Worm (Caenorhabditis elegans) whole organism, midembryonic: ENCODE results near the gene aex-4.

ENCODE experiments used
- T22C8.4 ChIP-seq: fragments of 200-800 bp; sonication (Bioruptor generic); IDR thresholded peaks from 2 replicates; pipeline ENCODE4 v1.3.6; 2022; ENCODE audit warnings: missing genetic modification characterization, missing compliant biosample characterization
- flt-1 ChIP-seq: fragments of 200-800 bp; sonication (Bioruptor generic); IDR thresholded peaks from 2 replicates; pipeline ENCODE4 v1.3.6; 2022; ENCODE audit warnings: missing genetic modification characterization, missing compliant biosample characterization
- klf-2 ChIP-seq: fragments of 200-800 bp; sonication (Bioruptor generic); conservative IDR thresholded peaks from 2 replicates; pipeline ENCODE4 v1.3.6; 2022; ENCODE audit warnings: missing genetic modification reagents, missing genetic modification characterization, missing compliant biosample characterization

ce11 chrX:3759820-3760219 lies 30.7 kb downstream of the aex-4 start:
- TF ChIP-seq flt-1 (GFP tag; lab: Robert Waterston, UW) (no peak), klf-2 (no peak), T22C8.4 (GFP tag; lab: Robert Waterston, UW) (no peak)
